Worm (Caenorhabditis elegans) whole organism, mixed stage, embryonic: ENCODE measurements around the gene F39G3.3.
A peak's percentile ranks its signal among the peaks of the same experiment; 100 is the strongest.

ENCODE experiments used
- bed-3 ChIP-seq: fragments of 200-800 bp; sonication (Bioruptor generic); optimal IDR thresholded peaks from 3 replicates; lab custom pipeline; 2018; ENCODE audit warnings: mild to moderate bottlenecking, missing genetic modification characterization, moderate library complexity, missing compliant biosample characterization
- ceh-39 ChIP-seq: fragments of 150-350 bp; optimal IDR thresholded peaks from 2 replicates; lab custom pipeline; 2014; ENCODE audit warnings: missing biosample characterization, missing genetic modification characterization
- ceh-43 ChIP-seq: fragments of 200-800 bp; sonication (Bioruptor generic); optimal IDR thresholded peaks from 2 replicates; lab custom pipeline; 2018; ENCODE audit warnings: mild to moderate bottlenecking, missing genetic modification characterization, moderate library complexity, missing compliant biosample characterization
- ceh-83 ChIP-seq: fragments of 200-800 bp; sonication (Bioruptor generic); optimal IDR thresholded peaks from 2 replicates; lab custom pipeline; 2018; ENCODE audit warnings: mild to moderate bottlenecking, missing genetic modification characterization, missing compliant biosample characterization
- ces-1 ChIP-seq: fragments of 150-350 bp; optimal IDR thresholded peaks from 2 replicates; lab custom pipeline; 2014; ENCODE audit warnings: missing biosample characterization, missing genetic modification reagents, missing genetic modification characterization
- cnd-1 ChIP-seq: fragments of 200-800 bp; sonication (Bioruptor generic); optimal IDR thresholded peaks from 2 replicates; lab custom pipeline; 2018; ENCODE audit warnings: mild to moderate bottlenecking, missing genetic modification characterization, missing compliant biosample characterization
- drap-1 ChIP-seq: fragments of 200-800 bp; sonication (Bioruptor generic); optimal IDR thresholded peaks from 3 replicates; lab custom pipeline; 2018; ENCODE audit warnings: mild to moderate bottlenecking, missing genetic modification characterization, missing compliant biosample characterization
- elt-1 ChIP-seq: sonication (generic microtip); optimal IDR thresholded peaks from 2 replicates; lab custom pipeline; 2017; ENCODE audit warnings: missing genetic modification characterization, mild to moderate bottlenecking, missing compliant biosample characterization, antibody characterized with exemption, moderate library complexity, borderline replicate concordance; ENCODE audit not compliant: insufficient read depth
- elt-3 ChIP-seq: fragments of 150-350 bp; optimal IDR thresholded peaks from 2 replicates; lab custom pipeline; 2014; ENCODE audit warnings: missing biosample characterization, missing genetic modification characterization
- flh-1 ChIP-seq: fragments of 200-800 bp; sonication (Bioruptor generic); optimal IDR thresholded peaks from 2 replicates; lab custom pipeline; 2018; ENCODE audit warnings: mild to moderate bottlenecking, missing genetic modification characterization, moderate library complexity, missing compliant biosample characterization
- ham-2 ChIP-seq: fragments of 200-800 bp; sonication (Bioruptor generic); optimal IDR thresholded peaks from 2 replicates; lab custom pipeline; 2018; ENCODE audit warnings: mild to moderate bottlenecking, missing genetic modification characterization, missing compliant biosample characterization
- hlh-1 ChIP-seq: fragments of 150-350 bp; optimal IDR thresholded peaks from 2 replicates; lab custom pipeline; 2014; ENCODE audit warnings: missing biosample characterization, missing genetic modification reagents, missing genetic modification characterization
- lin-13 ChIP-seq: fragments of 150-350 bp; optimal IDR thresholded peaks from 2 replicates; lab custom pipeline; 2014; ENCODE audit warnings: missing biosample characterization, missing genetic modification characterization
- lin-32 ChIP-seq: fragments of 200-800 bp; sonication (Bioruptor generic); optimal IDR thresholded peaks from 2 replicates; lab custom pipeline; 2018; ENCODE audit warnings: mild to moderate bottlenecking, missing genetic modification characterization, missing compliant biosample characterization
- lsy-2 ChIP-seq: fragments of 150-350 bp; optimal IDR thresholded peaks from 2 replicates; lab custom pipeline; 2014; ENCODE audit warnings: missing biosample characterization, missing genetic modification characterization
- mab-5 ChIP-seq: fragments of 150-350 bp; optimal IDR thresholded peaks from 2 replicates; lab custom pipeline; 2014; ENCODE audit warnings: missing biosample characterization, missing genetic modification characterization
- mls-2 ChIP-seq: sonication (generic microtip); optimal IDR thresholded peaks from 2 replicates; lab custom pipeline; 2016; ENCODE audit warnings: mild to moderate bottlenecking, missing genetic modification characterization, moderate library complexity, missing compliant biosample characterization
- nhr-2 ChIP-seq: fragments of 150-350 bp; optimal IDR thresholded peaks from 2 replicates; lab custom pipeline; 2014; ENCODE audit warnings: missing biosample characterization, missing genetic modification characterization
- nhr-237 ChIP-seq: fragments of 150-350 bp; optimal IDR thresholded peaks from 2 replicates; lab custom pipeline; 2014; ENCODE audit warnings: missing biosample characterization, missing genetic modification characterization
- nhr-28 ChIP-seq: fragments of 150-350 bp; optimal IDR thresholded peaks from 2 replicates; lab custom pipeline; 2014; ENCODE audit warnings: missing biosample characterization, missing genetic modification characterization
- nhr-76 ChIP-seq: sonication (generic microtip); optimal IDR thresholded peaks from 2 replicates; lab custom pipeline; 2017; ENCODE audit warnings: missing biosample characterization, missing genetic modification characterization
- pha-4 ChIP-seq: fragments of 150-350 bp; optimal IDR thresholded peaks from 2 replicates; lab custom pipeline; 2018; ENCODE audit warnings: missing biosample characterization, missing genetic modification reagents, missing genetic modification characterization
- sem-2 ChIP-seq: fragments of 200-800 bp; sonication (Bioruptor generic); optimal IDR thresholded peaks from 2 replicates; lab custom pipeline; 2018; ENCODE audit warnings: mild to moderate bottlenecking, missing genetic modification characterization, missing compliant biosample characterization
- snpc-4 ChIP-seq: fragments of 150-350 bp; optimal IDR thresholded peaks from 2 replicates; lab custom pipeline; 2014; ENCODE audit warnings: missing biosample characterization, missing genetic modification characterization
- sptf-1 ChIP-seq: sonication (generic microtip); optimal IDR thresholded peaks from 2 replicates; lab custom pipeline; 2017; ENCODE audit warnings: mild to moderate bottlenecking, missing genetic modification characterization, moderate library complexity, missing compliant biosample characterization
- tbx-8 ChIP-seq: fragments of 200-800 bp; sonication (Bioruptor generic); optimal IDR thresholded peaks from 2 replicates; lab custom pipeline; 2018; ENCODE audit warnings: mild to moderate bottlenecking, missing genetic modification characterization, moderate library complexity, missing compliant biosample characterization
- unc-120 ChIP-seq: sonication (generic microtip); optimal IDR thresholded peaks from 2 replicates; lab custom pipeline; 2017; ENCODE audit warnings: missing genetic modification characterization, missing compliant biosample characterization; ENCODE audit not compliant: poor library complexity, severe bottlenecking
- unc-39 ChIP-seq: fragments of 150-350 bp; optimal IDR thresholded peaks from 2 replicates; lab custom pipeline; 2014; ENCODE audit warnings: missing biosample characterization, missing genetic modification characterization
- unc-62 ChIP-seq: fragments of 150-350 bp; optimal IDR thresholded peaks from 2 replicates; lab custom pipeline; 2014; ENCODE audit warnings: missing biosample characterization, missing genetic modification reagents, missing genetic modification characterization
- zip-8 ChIP-seq: fragments of 150-350 bp; optimal IDR thresholded peaks from 2 replicates; lab custom pipeline; 2014; ENCODE audit warnings: missing biosample characterization, missing genetic modification characterization
- ztf-11 ChIP-seq: fragments of 150-350 bp; optimal IDR thresholded peaks from 2 replicates; lab custom pipeline; 2014; ENCODE audit warnings: missing biosample characterization, missing genetic modification characterization

F39G3.3 gene

DNA sequence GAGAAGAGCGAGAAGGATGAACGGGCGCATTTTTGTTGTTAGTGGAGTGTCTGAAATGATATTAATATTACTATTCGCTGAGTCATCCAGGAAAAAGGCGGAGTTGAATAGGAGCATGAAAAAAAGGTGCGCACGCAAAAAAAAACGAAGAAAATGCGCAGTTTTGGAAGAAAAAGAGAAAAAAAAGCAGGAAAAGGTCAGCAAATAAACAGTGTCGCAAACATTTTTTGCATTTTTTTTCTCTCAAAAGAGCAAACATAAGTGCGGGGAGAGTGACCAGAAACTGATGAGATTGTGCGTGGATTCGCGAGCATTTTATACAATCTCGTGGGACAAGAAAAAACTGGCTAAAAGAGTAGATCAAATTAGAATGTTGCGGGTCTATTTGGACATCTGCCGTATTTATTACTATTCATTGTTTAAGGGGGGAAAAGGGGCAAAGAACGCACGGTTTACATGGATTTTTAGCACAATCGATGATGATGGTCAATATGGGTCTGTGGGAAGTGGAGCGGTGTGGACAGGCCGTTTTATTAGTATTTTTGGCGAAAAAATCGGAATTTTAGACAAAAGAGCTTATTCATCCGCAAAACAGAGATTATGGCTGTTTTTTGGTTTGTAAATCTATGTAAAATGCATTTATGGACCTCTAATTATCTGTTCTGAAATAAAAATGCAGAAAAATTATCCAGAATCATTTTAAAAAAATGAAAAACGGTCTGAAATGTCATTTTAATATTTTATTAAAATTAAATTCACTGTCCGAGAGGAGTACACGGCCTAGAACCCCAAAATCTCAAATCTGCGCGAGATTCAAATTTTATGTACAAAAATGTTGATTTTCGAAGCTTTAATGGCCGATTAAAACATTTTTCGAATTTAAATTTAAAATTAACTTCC is 39.1 kb upstream of the F39G3.3 start, which contains the start of gene cpg-8:
Gene cpg-8, minus strand, starts transcription at position 51 of the 900 bp plus-strand sequence.
- TF ChIP-seq nhr-76 (no peak), zip-8 (tag; lab: Kevin White, UChicago) (no peak), elt-3 (tag; lab: Kevin White, UChicago) (no peak), ceh-43 (no peak), hlh-1 (tag; lab: Kevin White, UChicago) (no peak), drap-1 (no peak), lin-32 (GFP tag; lab: Kevin White, UChicago) (no peak), flh-1 (GFP tag; lab: Kevin White, UChicago) (no peak), sem-2 (GFP tag; lab: Kevin White, UChicago) (no peak), pha-4 (tag; lab: Kevin White, UChicago) (no peak), lin-13 (tag; lab: Kevin White, UChicago) (no peak), ces-1 (GFP tag; lab: Kevin White, UChicago) (no peak), mab-5 (no peak), ham-2 (no peak), bed-3 (no peak)
- TF ChIP-seq, all 35 proteins: peak for 0

DNA sequence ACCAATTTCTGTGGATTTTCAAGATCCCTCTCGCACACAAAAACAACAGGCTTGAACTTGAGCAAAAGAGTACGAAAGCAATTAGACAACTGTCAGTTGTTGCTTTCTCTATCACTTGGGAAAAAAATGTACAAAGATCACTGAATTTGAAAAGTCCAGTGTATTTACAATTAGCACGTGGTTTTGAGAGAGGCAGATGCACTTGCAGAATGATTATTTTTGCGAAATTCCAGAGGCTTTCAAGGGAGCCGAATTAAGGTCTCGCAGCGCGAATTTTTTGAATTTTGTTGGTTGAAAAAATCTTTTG is 38.5 kb upstream of the F39G3.3 start:
- TF ChIP-seq ceh-83 (GFP tag; lab: Kevin White, UChicago): no peak
- TF ChIP-seq hlh-1 (tag; lab: Kevin White, UChicago): peak; percentile 43
- no peak for TF ChIP-seq ceh-39 (tag; lab: Kevin White, UChicago)
- no peak for TF ChIP-seq cnd-1 (tag; lab: Kevin White, UChicago)

DNA sequence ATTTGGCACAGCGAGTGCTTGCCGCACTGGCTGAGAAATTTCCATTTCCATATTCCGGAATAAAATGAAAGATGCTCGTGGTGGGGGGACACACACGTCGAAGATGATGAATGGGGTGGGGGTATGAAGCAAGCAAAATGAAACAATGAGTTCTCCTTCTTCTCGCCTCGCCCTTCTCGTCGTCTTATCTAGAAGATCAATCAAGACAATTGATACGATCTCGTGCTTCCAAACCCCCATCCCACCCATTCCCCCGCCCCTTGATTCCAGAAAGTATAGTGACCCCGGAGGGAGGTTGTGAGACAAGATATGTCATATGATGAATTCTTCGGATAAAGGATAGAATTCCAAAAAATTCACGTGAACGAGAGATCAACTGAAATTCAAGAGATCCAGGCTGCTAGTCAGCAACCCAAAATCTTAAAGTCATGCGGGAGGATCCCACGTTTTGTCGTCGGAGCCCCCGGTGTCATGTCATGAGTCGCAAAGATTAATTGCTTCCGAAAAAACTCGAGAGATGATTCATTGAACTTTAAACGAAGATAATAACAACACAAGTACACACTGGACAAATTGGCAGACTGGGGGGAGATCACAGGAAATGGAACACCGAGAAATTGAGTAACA is 37.1 kb upstream of the F39G3.3 start:
- peak; percentile 92 for TF ChIP-seq elt-1
- TF ChIP-seq hlh-1 (tag; lab: Kevin White, UChicago): no peak
- no peak for TF ChIP-seq nhr-28

DNA sequence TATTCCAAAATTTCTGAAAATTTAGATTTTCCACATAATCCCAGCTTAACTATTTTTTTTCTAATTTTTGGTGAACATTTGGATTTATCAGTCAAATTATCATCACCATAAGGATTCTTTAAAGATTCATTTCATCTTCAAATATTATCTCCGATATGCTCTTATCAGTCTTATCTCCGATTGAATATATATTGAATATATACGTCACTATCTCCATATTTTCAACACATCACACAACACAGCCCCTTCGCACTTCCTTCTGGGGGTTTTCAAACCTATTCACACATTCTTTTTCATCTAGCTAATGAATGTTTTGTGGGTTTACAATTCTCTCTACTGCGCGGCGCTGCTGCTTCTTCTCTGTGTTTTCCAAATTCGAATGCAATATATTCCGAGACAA is 33.0 kb upstream of the F39G3.3 start:
- peak; percentile 82 for TF ChIP-seq elt-3 (tag; lab: Kevin White, UChicago)
- no peak for TF ChIP-seq sptf-1
- peak; percentile 52 for TF ChIP-seq elt-1
- TF ChIP-seq, all 35 proteins: peak for 2

DNA sequence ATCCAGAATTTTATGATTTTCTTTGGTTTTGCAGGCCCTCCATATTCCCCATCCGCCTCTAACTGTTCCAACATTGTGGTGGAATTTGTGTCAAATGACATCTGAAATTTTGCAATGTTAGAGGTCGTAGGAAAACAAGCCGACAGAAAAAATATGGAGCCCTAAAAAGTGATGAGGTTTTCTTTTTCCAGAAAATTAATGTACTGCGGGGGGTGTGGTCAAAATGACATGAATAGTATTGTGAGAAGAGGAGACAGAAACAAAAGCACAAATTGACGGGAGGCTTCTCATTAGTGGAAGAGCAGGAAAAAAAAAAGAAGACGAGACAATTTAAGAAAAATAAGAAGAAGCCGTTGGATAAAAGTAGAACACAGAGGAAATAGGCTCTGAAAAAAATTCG is 31.5 kb upstream of the F39G3.3 start, which contains the start of gene ZC266.1:
Gene ZC266.1, minus strand, starts transcription at position 101 of the 400 bp plus-strand sequence.
- TF ChIP-seq unc-120 (tag; lab: Kevin White, UChicago) (no peak), ham-2 (no peak), zip-8 (tag; lab: Kevin White, UChicago) (no peak), sem-2 (GFP tag; lab: Kevin White, UChicago) (no peak), unc-39 (no peak), tbx-8 (GFP tag; lab: Kevin White, UChicago) (no peak), unc-62 (no peak), lin-32 (GFP tag; lab: Kevin White, UChicago) (no peak), lsy-2 (tag; lab: Kevin White, UChicago) (no peak), ceh-43 (no peak), sptf-1 (no peak)

DNA sequence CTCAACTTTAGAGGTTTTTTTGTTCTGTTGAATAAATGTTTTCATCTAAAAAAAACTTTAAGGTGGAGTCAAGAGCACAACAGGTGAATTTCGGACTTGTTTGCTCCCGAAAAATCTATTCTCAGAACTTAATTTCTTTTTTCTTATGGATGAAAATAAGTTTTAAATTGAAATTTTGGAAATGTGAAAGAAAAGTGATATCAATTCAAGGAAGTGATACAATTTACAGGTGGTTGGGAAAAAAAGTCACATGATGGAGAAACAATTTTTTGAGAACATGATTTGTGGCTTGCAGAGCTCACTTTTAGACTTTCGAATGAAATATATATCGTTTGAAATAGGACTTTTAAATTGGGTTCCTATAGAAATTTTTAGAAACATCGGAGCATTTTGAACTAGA is 24.1 kb upstream of the F39G3.3 start:
- TF ChIP-seq snpc-4 (tag; lab: Kevin White, UChicago) (no peak), nhr-76 (no peak), ceh-43 (no peak), mls-2 (no peak), ces-1 (GFP tag; lab: Kevin White, UChicago) (no peak), unc-62 (no peak), elt-3 (tag; lab: Kevin White, UChicago) (no peak), ztf-11 (tag; lab: Kevin White, UChicago) (no peak), elt-1 (no peak), bed-3 (no peak), nhr-28 (no peak), ceh-39 (tag; lab: Kevin White, UChicago) (no peak), nhr-237 (no peak), sptf-1 (no peak), nhr-2 (tag; lab: Kevin White, UChicago) (no peak)
